Worm (Caenorhabditis elegans) whole organism, L4 larva: ENCODE results near the gene F01G12.18.
A peak's percentile ranks its signal among the peaks of the same experiment; 100 is the strongest.

Experiments used
- F10B5.3 ChIP-seq: sonication (generic microtip); optimal IDR thresholded peaks from 2 replicates; lab custom pipeline; 2016; ENCODE audit warnings: mild to moderate bottlenecking, missing genetic modification characterization, missing compliant biosample characterization
- F37D6.2 ChIP-seq: sonication (generic microtip); optimal IDR thresholded peaks from 2 replicates; lab custom pipeline; 2016; ENCODE audit warnings: mild to moderate bottlenecking, missing genetic modification characterization, missing compliant biosample characterization
- F44E2.7 ChIP-seq: fragments of 200-800 bp; sonication (Bioruptor generic); IDR thresholded peaks from 2 replicates; pipeline ENCODE4 v2.1.2; 2022; ENCODE audit warnings: missing genetic modification characterization, missing compliant biosample characterization
- F49E8.2 ChIP-seq: sonication (generic microtip); optimal IDR thresholded peaks from 2 replicates; lab custom pipeline; 2016; ENCODE audit warnings: missing compliant biosample characterization, mild to moderate bottlenecking, missing genetic modification characterization, borderline replicate concordance
- R02D3.7 ChIP-seq: fragments of 150-350 bp; sonication (generic microtip); optimal IDR thresholded peaks from 3 replicates; lab custom pipeline; 2014; ENCODE audit warnings: missing biosample characterization, missing genetic modification characterization
- aha-1 ChIP-seq: fragments of 150-350 bp; peaks from one replicate; lab custom pipeline; 2014; ENCODE audit warnings: missing biosample characterization, missing genetic modification characterization
- ces-1 ChIP-seq: fragments of 150-350 bp; sonication (generic microtip); optimal IDR thresholded peaks from 4 replicates; lab custom pipeline; 2014; ENCODE audit warnings: missing biosample characterization, missing genetic modification reagents, missing genetic modification characterization
- daf-16 ChIP-seq, 3 experiments: sonication (generic microtip); optimal IDR thresholded peaks; 2 replicates each; lab custom pipeline; 2016 to 2017; ENCODE audit warnings: missing genetic modification characterization in 3 of 3, missing genetic modification reagents in 3 of 3, mild to moderate bottlenecking in 2 of 3, missing compliant biosample characterization in 2 of 3, missing biosample characterization in 1 of 3, moderate library complexity in 1 of 3
- daf-8 ChIP-seq: fragments of 200-800 bp; sonication (Bioruptor generic); IDR thresholded peaks from 2 replicates; pipeline ENCODE4 v1.3.6; 2022; ENCODE audit warnings: missing genetic modification characterization, missing compliant biosample characterization
- dmd-6 ChIP-seq: fragments of 200-800 bp; sonication (Bioruptor generic); IDR thresholded peaks from 2 replicates; pipeline ENCODE4 v1.3.6; 2022; ENCODE audit warnings: missing genetic modification reagents, missing genetic modification characterization, missing compliant biosample characterization
- dpl-1 ChIP-seq: fragments of 150-350 bp; optimal IDR thresholded peaks from 2 replicates; lab custom pipeline; 2014; ENCODE audit warnings: missing biosample characterization, missing genetic modification reagents, missing genetic modification characterization
- dve-1 ChIP-seq: sonication (generic microtip); optimal IDR thresholded peaks from 2 replicates; lab custom pipeline; 2017; ENCODE audit warnings: antibody characterized with exemption, mild to moderate bottlenecking, missing genetic modification characterization, missing compliant biosample characterization; ENCODE audit not compliant: insufficient read depth
- egl-27 ChIP-seq: sonication (generic microtip); optimal IDR thresholded peaks from 3 replicates; lab custom pipeline; 2017; ENCODE audit warnings: missing biosample characterization, missing genetic modification reagents, missing genetic modification characterization
- fkh-10 ChIP-seq: fragments of 150-350 bp; optimal IDR thresholded peaks from 2 replicates; lab custom pipeline; 2014; ENCODE audit warnings: missing biosample characterization, missing genetic modification reagents, missing genetic modification characterization
- fos-1 ChIP-seq: fragments of 150-350 bp; optimal IDR thresholded peaks from 2 replicates; lab custom pipeline; 2014; ENCODE audit warnings: missing biosample characterization, missing genetic modification characterization
- hif-1 ChIP-seq, 2 experiments: sonication (generic microtip); optimal IDR thresholded peaks; 2 replicates each; lab custom pipeline; 2016 to 2017; ENCODE audit warnings: missing compliant biosample characterization in 2 of 2, missing genetic modification characterization in 2 of 2, missing genetic modification reagents in 2 of 2, missing genotype in 2 of 2, mild to moderate bottlenecking in 1 of 2
- hlh-30 ChIP-seq: sonication (generic microtip); optimal IDR thresholded peaks from 2 replicates; lab custom pipeline; 2017; ENCODE audit warnings: antibody characterized with exemption, mild to moderate bottlenecking, missing genetic modification characterization, missing compliant biosample characterization; ENCODE audit not compliant: insufficient read depth
- lim-7 ChIP-seq: fragments of 200-800 bp; sonication (Bioruptor generic); IDR thresholded peaks from 2 replicates; pipeline ENCODE4 v1.3.6; 2022; ENCODE audit warnings: missing genetic modification characterization, missing compliant biosample characterization
- lin-13 ChIP-seq: fragments of 150-350 bp; optimal IDR thresholded peaks from 2 replicates; lab custom pipeline; 2014; ENCODE audit warnings: missing biosample characterization, missing genetic modification reagents, missing genetic modification characterization
- lin-38 ChIP-seq: fragments of 200-800 bp; sonication (Bioruptor generic); IDR thresholded peaks from 2 replicates; pipeline ENCODE4 v1.3.6; 2022; ENCODE audit warnings: missing genetic modification reagents, missing genetic modification characterization, missing compliant biosample characterization
- madf-5 ChIP-seq, 2 experiments: fragments of 200-800 bp; sonication (Bioruptor generic); IDR thresholded peaks; 2 replicates each; pipeline ENCODE4 v1.3.6; 2022; ENCODE audit warnings: missing compliant biosample characterization in 2 of 2, missing genetic modification characterization in 2 of 2
- mep-1 ChIP-seq: fragments of 150-350 bp; sonication (generic microtip); optimal IDR thresholded peaks from 3 replicates; lab custom pipeline; 2014; ENCODE audit warnings: missing biosample characterization, missing genetic modification characterization
- mes-2 ChIP-seq: sonication (generic microtip); optimal IDR thresholded peaks from 2 replicates; lab custom pipeline; 2016; ENCODE audit warnings: missing genotype, mild to moderate bottlenecking, missing genetic modification characterization, missing compliant biosample characterization; ENCODE audit not compliant: poor library complexity, severe bottlenecking
- mxl-2 ChIP-seq: fragments of 200-800 bp; sonication (Bioruptor generic); conservative IDR thresholded peaks from 2 replicates; pipeline ENCODE4 v1.3.6; 2022; ENCODE audit warnings: missing genetic modification reagents, missing genetic modification characterization, missing compliant biosample characterization
- nhr-237 ChIP-seq: sonication (generic microtip); optimal IDR thresholded peaks from 2 replicates; lab custom pipeline; 2017; ENCODE audit warnings: missing biosample characterization, missing genetic modification characterization
- nhr-25 ChIP-seq: sonication (generic microtip); optimal IDR thresholded peaks from 2 replicates; lab custom pipeline; 2017; ENCODE audit warnings: missing genetic modification characterization, mild to moderate bottlenecking, missing compliant biosample characterization, antibody characterized with exemption, moderate library complexity, borderline replicate concordance; ENCODE audit not compliant: insufficient read depth
- nhr-6 ChIP-seq: fragments of 150-350 bp; optimal IDR thresholded peaks from 2 replicates; lab custom pipeline; 2014; ENCODE audit warnings: missing biosample characterization, missing genetic modification characterization
- php-3 ChIP-seq: fragments of 200-800 bp; sonication (Bioruptor generic); IDR thresholded peaks from 2 replicates; pipeline ENCODE4 v1.3.6; 2022; ENCODE audit warnings: missing genetic modification reagents, missing genetic modification characterization, missing compliant biosample characterization
- pqm-1 ChIP-seq: sonication (generic microtip); optimal IDR thresholded peaks from 2 replicates; lab custom pipeline; 2017; ENCODE audit warnings: missing biosample characterization, missing genetic modification characterization
- rbr-2 ChIP-seq: sonication (generic microtip); optimal IDR thresholded peaks from 2 replicates; lab custom pipeline; 2016; ENCODE audit warnings: missing genotype, missing genetic modification characterization, missing compliant biosample characterization
- snpc-1.2 ChIP-seq: fragments of 200-800 bp; sonication (Bioruptor generic); IDR thresholded peaks from 2 replicates; pipeline ENCODE4 v1.3.6; 2022; ENCODE audit warnings: missing genetic modification reagents, missing genetic modification characterization, missing compliant biosample characterization
- snpc-4 ChIP-seq: fragments of 150-350 bp; optimal IDR thresholded peaks from 2 replicates; lab custom pipeline; 2014; ENCODE audit warnings: missing biosample characterization, missing genetic modification characterization
- unc-130 ChIP-seq: sonication (generic microtip); optimal IDR thresholded peaks from 2 replicates; lab custom pipeline; 2016; ENCODE audit warnings: missing genetic modification reagents, missing genetic modification characterization, missing compliant biosample characterization
- vab-7 ChIP-seq: fragments of 200-800 bp; sonication (Bioruptor generic); IDR thresholded peaks from 2 replicates; pipeline ENCODE4 v1.3.6; 2022; ENCODE audit warnings: missing genetic modification reagents, missing genetic modification characterization, missing compliant biosample characterization
- zag-1 ChIP-seq: fragments of 150-350 bp; optimal IDR thresholded peaks from 2 replicates; lab custom pipeline; 2014; ENCODE audit warnings: missing biosample characterization, missing genetic modification characterization
- zfp-3 ChIP-seq: fragments of 200-800 bp; sonication (Bioruptor generic); conservative IDR thresholded peaks from 2 replicates; pipeline ENCODE4 v1.3.6; 2022; ENCODE audit warnings: missing genetic modification reagents, missing genetic modification characterization, missing compliant biosample characterization
- zip-2 ChIP-seq: fragments of 150-350 bp; optimal IDR thresholded peaks from 2 replicates; lab custom pipeline; 2014; ENCODE audit warnings: missing biosample characterization, missing genetic modification characterization

The F01G12.18 gene

ce11 chrX:16375807-16376638 lies 22.2 kb downstream of the F01G12.18 start, which contains the start of gene sur-7:
TSS of gene sur-7 (plus strand) at chrX:16376588.
- no peak for TF ChIP-seq F37D6.2 (tag; lab: Kevin White, UChicago)
- no peak for TF ChIP-seq hlh-30 (tag; lab: Kevin White, UChicago)
- peak; percentile 82 for TF ChIP-seq mes-2 (tag; lab: Kevin White, UChicago)
- no peak for TF ChIP-seq lin-13 (GFP tag; lab: Kevin White, UChicago)
- TF ChIP-seq fkh-10 (GFP tag; lab: Kevin White, UChicago) = peak; percentile 72
- peak; percentile 21; the same call in 1 of the 2 replicates for TF ChIP-seq dmd-6
- no peak for TF ChIP-seq nhr-25
- no peak for TF ChIP-seq daf-8 (GFP tag; lab: Robert Waterston, UW)
- TF ChIP-seq egl-27 (tag; lab: Kevin White, UChicago) = no peak
- no peak for TF ChIP-seq ces-1 (GFP tag; lab: Kevin White, UChicago)
- 0 out of 2 replicates have a peak, but pooled peaks have one; percentile 23 for TF ChIP-seq php-3 (GFP tag; lab: Robert Waterston, UW)
- TF ChIP-seq dpl-1 = no peak
- TF ChIP-seq vab-7 (GFP tag; lab: Robert Waterston, UW) = no peak
- TF ChIP-seq aha-1 = no peak
- TF ChIP-seq pqm-1 (tag; lab: Kevin White, UChicago) = peak; percentile 81
- no peak for TF ChIP-seq nhr-237
- no peak for TF ChIP-seq snpc-4 (tag; lab: Kevin White, UChicago)
- TF ChIP-seq mep-1 (tag; lab: Kevin White, UChicago) = peak; percentile 10
- TF ChIP-seq lin-38 = no peak
- no peak for TF ChIP-seq rbr-2
- no peak for TF ChIP-seq R02D3.7 (tag; lab: Kevin White, UChicago)
- TF ChIP-seq hif-1 (tag; optimal IDR thresholded peaks at IDR 0.05; lab: Kevin White, UChicago) = peak in 1 of 2 experiments; percentile 43
- no peak for TF ChIP-seq zfp-3 (GFP tag; lab: Robert Waterston, UW)
- TF ChIP-seq snpc-1.2 (GFP tag; lab: Robert Waterston, UW) = no peak
- no peak for TF ChIP-seq unc-130
- TF ChIP-seq F10B5.3 = no peak
- TF ChIP-seq F49E8.2 (tag; lab: Kevin White, UChicago) = no peak
- peak; percentile 47 for TF ChIP-seq nhr-6 (tag; lab: Kevin White, UChicago)
- no peak for TF ChIP-seq fos-1
- no peak for TF ChIP-seq mxl-2 (GFP tag; lab: Robert Waterston, UW)
- no peak for TF ChIP-seq zag-1 (tag; lab: Kevin White, UChicago)
- peak; percentile 17 for TF ChIP-seq dve-1 (tag; lab: Kevin White, UChicago)
- TF ChIP-seq, all 104 proteins: peak for 9

ce11 chrX:16369454-16369853 lies 28.8 kb downstream of the F01G12.18 start:
- no peak for TF ChIP-seq F44E2.7
- no peak for TF ChIP-seq zip-2 (tag; lab: Kevin White, UChicago)
- TF ChIP-seq snpc-1.2 (GFP tag; lab: Robert Waterston, UW) = no peak
- no peak for TF ChIP-seq lim-7 (GFP tag; lab: Robert Waterston, UW)
- TF ChIP-seq aha-1 = no peak
- TF ChIP-seq daf-16 (GFP tag; optimal IDR thresholded peaks at IDR 0.05; lab: Kevin White, UChicago) = no peak
- TF ChIP-seq daf-16 (tag; optimal IDR thresholded peaks at IDR 0.05; lab: Kevin White, UChicago) = no peak
- TF ChIP-seq fkh-10 (GFP tag; lab: Kevin White, UChicago) = no peak
- TF ChIP-seq madf-5 (GFP tag; IDR thresholded peaks at IDR 0.05; lab: Robert Waterston, UW) = no peak
